Worm (Caenorhabditis elegans) whole organism, late embryonic: ENCODE results near the gene Y73B6BL.288.
"Not testable (repeated sequence)": the region's sequence is repeated elsewhere in the genome, so short reads cannot be mapped to it uniquely, and the experiment has no call there.

Source experiments
- K09A11.1 ChIP-seq: sonication (generic microtip); optimal IDR thresholded peaks from 2 replicates; lab custom pipeline; 2017; ENCODE audit warnings: antibody characterized with exemption, mild to moderate bottlenecking, missing genetic modification characterization, missing compliant biosample characterization; ENCODE audit not compliant: insufficient read depth
- sdc-2 ChIP-seq: sonication (generic microtip); optimal IDR thresholded peaks from 2 replicates; lab custom pipeline; 2016; ENCODE audit warnings: missing genotype, missing genetic modification characterization, missing compliant biosample characterization
- syd-9 ChIP-seq: sonication (generic microtip); optimal IDR thresholded peaks from 2 replicates; lab custom pipeline; 2016; ENCODE audit warnings: mild to moderate bottlenecking, missing genetic modification characterization, moderate library complexity, missing compliant biosample characterization
- tbx-2 ChIP-seq: sonication (generic microtip); optimal IDR thresholded peaks from 2 replicates; lab custom pipeline; 2016; ENCODE audit warnings: missing genetic modification characterization, missing compliant biosample characterization
- unc-55 ChIP-seq: sonication (generic microtip); optimal IDR thresholded peaks from 2 replicates; lab custom pipeline; 2017; ENCODE audit warnings: missing biosample characterization, missing genetic modification reagents, missing genetic modification characterization
- unc-86 ChIP-seq: sonication (generic microtip); optimal IDR thresholded peaks from 2 replicates; lab custom pipeline; 2016; ENCODE audit warnings: missing genetic modification characterization, missing compliant biosample characterization

DNA sequence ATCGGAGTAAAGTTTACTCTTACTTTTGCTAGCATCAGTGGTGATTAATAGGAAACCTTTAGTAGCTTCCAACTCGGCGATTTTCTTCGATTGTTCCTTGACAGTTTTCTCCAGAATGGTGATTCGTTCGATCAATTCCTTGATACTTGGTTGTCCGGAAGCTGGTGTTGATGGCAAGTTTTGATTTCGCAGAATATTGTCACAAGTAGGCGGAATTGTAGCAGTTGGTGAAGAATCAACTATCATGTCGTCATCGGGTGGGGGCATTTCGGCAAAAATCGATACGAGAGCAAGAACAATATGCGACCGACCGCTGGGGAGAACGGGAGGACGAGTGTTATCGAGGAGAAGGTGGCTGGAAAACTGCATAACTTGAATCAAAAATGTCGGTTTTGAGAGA is 4.9 kb upstream of the Y73B6BL.288 start, which contains the start of gene Y73B6BL.289:
- not testable (repeated sequence) for TF ChIP-seq unc-86 (tag; lab: Kevin White, UChicago); syd-9 (tag; lab: Kevin White, UChicago); K09A11.1 (tag; lab: Kevin White, UChicago); unc-55 (GFP tag; lab: Kevin White, UChicago); sdc-2 (tag; lab: Kevin White, UChicago); tbx-2 (tag; lab: Kevin White, UChicago)
